Fruit fly (Drosophila melanogaster) whole organism, embryonic: ENCODE measurements around the gene Crg-1.

Source experiments
- CG10366 ChIP-seq: fragments of 200-800 bp; sonication (Bioruptor generic); IDR thresholded peaks from 2 replicates; pipeline ENCODE4 v1.3.6; 2022; ENCODE audit warnings: missing biosample characterization, missing genetic modification characterization
- CG12236 ChIP-seq: fragments of 200-800 bp; sonication (Bioruptor generic); optimal IDR thresholded peaks from 2 replicates; lab custom pipeline; 2016; ENCODE audit warnings: missing biosample characterization, missing genetic modification characterization
- CG12659 ChIP-seq: fragments of 200-800 bp; sonication (Bioruptor generic); optimal IDR thresholded peaks from 3 replicates; lab custom pipeline; 2017; ENCODE audit warnings: mild to moderate bottlenecking, missing biosample characterization, missing genetic modification reagents, missing genetic modification characterization
- CG13894 ChIP-seq: fragments of 200-800 bp; sonication (Bioruptor generic); optimal IDR thresholded peaks from 3 replicates; lab custom pipeline; 2018; ENCODE audit warnings: missing biosample characterization, mild to moderate bottlenecking, missing genetic modification characterization, moderate library complexity
- CG14050 ChIP-seq: fragments of 200-800 bp; sonication (Bioruptor generic); IDR thresholded peaks from 3 replicates; pipeline ENCODE4 v1.3.6; 2022; ENCODE audit warnings: missing biosample characterization, missing genetic modification characterization
- CG14441 ChIP-seq: fragments of 200-800 bp; sonication (Bioruptor generic); IDR thresholded peaks from 2 replicates; pipeline ENCODE4 v1.3.6; 2022; ENCODE audit warnings: missing biosample characterization, missing genetic modification characterization
- CG15011 ChIP-seq: fragments of 200-800 bp; sonication (Bioruptor generic); optimal IDR thresholded peaks from 3 replicates; lab custom pipeline; 2018; ENCODE audit warnings: missing biosample characterization, mild to moderate bottlenecking, missing genetic modification characterization
- CG15514 ChIP-seq: fragments of 200-800 bp; sonication (Bioruptor generic); optimal IDR thresholded peaks from 3 replicates; lab custom pipeline; 2017; ENCODE audit warnings: missing biosample characterization, missing genetic modification characterization, mild to moderate bottlenecking, moderate library complexity, missing genetic modification reagents
- CG18262 ChIP-seq: fragments of 200-800 bp; optimal IDR thresholded peaks from 3 replicates; lab custom pipeline; 2019; ENCODE audit warnings: missing biosample characterization, mild to moderate bottlenecking, missing genetic modification characterization, moderate library complexity
- CG1832 ChIP-seq: fragments of 200-800 bp; sonication (Bioruptor generic); optimal IDR thresholded peaks from 2 replicates; lab custom pipeline; 2017; ENCODE audit warnings: missing biosample characterization, mild to moderate bottlenecking, missing genetic modification characterization, inconsistent platforms
- CG2202 ChIP-seq: fragments of 200-800 bp; sonication (Bioruptor generic); optimal IDR thresholded peaks from 2 replicates; lab custom pipeline; 2018; ENCODE audit warnings: missing biosample characterization, mild to moderate bottlenecking, missing genetic modification characterization
- CG6683 ChIP-seq: fragments of 200-800 bp; sonication (Bioruptor generic); optimal IDR thresholded peaks from 2 replicates; lab custom pipeline; 2017; ENCODE audit warnings: missing biosample characterization, mild to moderate bottlenecking, missing genetic modification characterization, missing genetic modification reagents
- CG6813 ChIP-seq: fragments of 200-800 bp; sonication (Bioruptor generic); optimal IDR thresholded peaks from 2 replicates; lab custom pipeline; 2017; ENCODE audit warnings: missing biosample characterization, missing genetic modification characterization, mild to moderate bottlenecking, moderate library complexity, missing genetic modification reagents
- CG8359 ChIP-seq: fragments of 200-800 bp; sonication (Bioruptor generic); optimal IDR thresholded peaks from 2 replicates; lab custom pipeline; 2017; ENCODE audit warnings: missing biosample characterization, mild to moderate bottlenecking, missing genetic modification characterization, borderline replicate concordance
- CTCF ChIP-seq: fragments of 200-800 bp; sonication (Bioruptor generic); optimal IDR thresholded peaks from 2 replicates; lab custom pipeline; 2017; ENCODE audit warnings: missing biosample characterization, mild to moderate bottlenecking, missing genetic modification characterization, moderate library complexity
- D19B ChIP-seq: fragments of 200-800 bp; sonication (Bioruptor generic); optimal IDR thresholded peaks from 2 replicates; lab custom pipeline; 2017; ENCODE audit warnings: missing biosample characterization, mild to moderate bottlenecking, missing genetic modification characterization
- Drgx ChIP-seq: fragments of 200-800 bp; sonication (Bioruptor generic); IDR thresholded peaks from 2 replicates; pipeline ENCODE4 v1.3.6; 2022; ENCODE audit warnings: missing biosample characterization, missing genetic modification characterization
- E2f1 ChIP-seq: fragments of 200-800 bp; sonication (Bioruptor generic); IDR thresholded peaks from 2 replicates; pipeline ENCODE4 v1.3.6; 2022; ENCODE audit warnings: missing biosample characterization, missing genetic modification characterization
- Fer1 ChIP-seq: fragments of 200-800 bp; sonication (Bioruptor generic); optimal IDR thresholded peaks from 2 replicates; lab custom pipeline; 2017; ENCODE audit warnings: missing biosample characterization, mild to moderate bottlenecking, missing genetic modification characterization
- Fer3 ChIP-seq: fragments of 200-800 bp; sonication (Bioruptor generic); optimal IDR thresholded peaks from 2 replicates; lab custom pipeline; 2018; ENCODE audit warnings: missing biosample characterization, mild to moderate bottlenecking, missing genetic modification characterization, moderate library complexity
- H15 ChIP-seq: fragments of 200-800 bp; sonication (Bioruptor generic); IDR thresholded peaks from 3 replicates; pipeline ENCODE4 v1.3.6; 2022; ENCODE audit warnings: missing biosample characterization, missing genetic modification characterization
- Hand ChIP-seq: fragments of 200-800 bp; sonication (Bioruptor generic); optimal IDR thresholded peaks from 2 replicates; lab custom pipeline; 2017; ENCODE audit warnings: mild to moderate bottlenecking, missing biosample characterization, missing genetic modification reagents, missing genetic modification characterization
- Kr ChIP-seq: fragments of 200-800 bp; sonication (Bioruptor generic); optimal IDR thresholded peaks from 2 replicates; lab custom pipeline; 2017; ENCODE audit warnings: missing biosample characterization, mild to moderate bottlenecking, missing genetic modification characterization
- NFAT ChIP-seq: fragments of 200-800 bp; sonication (Bioruptor generic); IDR thresholded peaks from 2 replicates; pipeline ENCODE4 v1.3.6; 2022; ENCODE audit warnings: missing biosample characterization, missing genetic modification characterization
- Spps ChIP-seq: fragments of 200-800 bp; sonication (Bioruptor generic); optimal IDR thresholded peaks from 2 replicates; lab custom pipeline; 2018; ENCODE audit warnings: missing biosample characterization, mild to moderate bottlenecking, missing genetic modification characterization
- Sry-δ ChIP-seq: fragments of 200-800 bp; sonication (Bioruptor generic); optimal IDR thresholded peaks from 2 replicates; lab custom pipeline; 2016; ENCODE audit warnings: missing biosample characterization, missing genetic modification characterization
- Xrp1 ChIP-seq: fragments of 200-800 bp; sonication (Bioruptor generic); IDR thresholded peaks from 2 replicates; pipeline ENCODE4 v1.3.6; 2022; ENCODE audit warnings: missing biosample characterization, missing genetic modification characterization
- ap ChIP-seq: fragments of 200-800 bp; sonication (Bioruptor generic); IDR thresholded peaks from 2 replicates; pipeline ENCODE4 v1.3.6; 2022; ENCODE audit warnings: missing biosample characterization, missing genetic modification characterization
- bcd ChIP-seq: fragments of 200-800 bp; sonication (Bioruptor generic); optimal IDR thresholded peaks from 2 replicates; lab custom pipeline; 2017; ENCODE audit warnings: missing biosample characterization, mild to moderate bottlenecking, missing genetic modification characterization
- chinmo ChIP-seq: fragments of 200-800 bp; sonication (Bioruptor generic); IDR thresholded peaks from 4 replicates; pipeline ENCODE4 v1.3.6; 2022; ENCODE audit warnings: missing biosample characterization, missing genetic modification characterization; ENCODE audit not compliant: partially characterized antibody
- chm ChIP-seq: fragments of 200-800 bp; sonication (Bioruptor generic); IDR thresholded peaks from 2 replicates; pipeline ENCODE4 v1.3.6; 2022; ENCODE audit warnings: missing biosample characterization, missing genetic modification characterization
- dmrt11E ChIP-seq: fragments of 200-800 bp; sonication (Bioruptor generic); optimal IDR thresholded peaks from 3 replicates; lab custom pipeline; 2018; ENCODE audit warnings: missing biosample characterization, mild to moderate bottlenecking, missing genetic modification characterization, moderate library complexity
- fd96Cb ChIP-seq: fragments of 200-800 bp; sonication (Bioruptor generic); optimal IDR thresholded peaks from 2 replicates; lab custom pipeline; 2018; ENCODE audit warnings: missing biosample characterization, mild to moderate bottlenecking, missing genetic modification characterization, moderate library complexity
- fu2 ChIP-seq: fragments of 200-800 bp; sonication (Bioruptor generic); optimal IDR thresholded peaks from 2 replicates; lab custom pipeline; 2016; ENCODE audit warnings: missing biosample characterization, missing genetic modification characterization
- gcm2 ChIP-seq: fragments of 200-800 bp; sonication (Bioruptor generic); optimal IDR thresholded peaks from 2 replicates; lab custom pipeline; 2016; ENCODE audit warnings: missing biosample characterization, missing genetic modification characterization
- gsb ChIP-seq: fragments of 200-800 bp; sonication (Bioruptor generic); IDR thresholded peaks from 2 replicates; pipeline ENCODE4 v1.3.6; 2022; ENCODE audit warnings: missing biosample characterization, missing genetic modification characterization
- mirr ChIP-seq: fragments of 200-800 bp; sonication (Bioruptor generic); optimal IDR thresholded peaks from 3 replicates; lab custom pipeline; 2018; ENCODE audit warnings: missing biosample characterization, mild to moderate bottlenecking, missing genetic modification characterization
- otp ChIP-seq: fragments of 200-800 bp; sonication (Bioruptor generic); IDR thresholded peaks from 3 replicates; pipeline ENCODE4, ENCODE4 v1.3.6; 2022; ENCODE audit warnings: missing biosample characterization, missing genetic modification characterization
- ranshi ChIP-seq: fragments of 200-800 bp; sonication (Bioruptor generic); IDR thresholded peaks from 2 replicates; pipeline ENCODE4 v1.3.6; 2022; ENCODE audit warnings: missing biosample characterization, missing genetic modification characterization
- salm ChIP-seq: fragments of 200-800 bp; sonication (Bioruptor generic); optimal IDR thresholded peaks from 2 replicates; lab custom pipeline; 2018; ENCODE audit warnings: missing biosample characterization, mild to moderate bottlenecking, missing genetic modification characterization
- schlank ChIP-seq: fragments of 200-800 bp; sonication (Bioruptor generic); optimal IDR thresholded peaks from 2 replicates; lab custom pipeline; 2018; ENCODE audit warnings: missing biosample characterization, mild to moderate bottlenecking, missing genetic modification characterization
- seq ChIP-seq: fragments of 200-800 bp; sonication (Bioruptor generic); IDR thresholded peaks from 2 replicates; pipeline ENCODE4 v1.3.6; 2022; ENCODE audit warnings: missing biosample characterization, missing genetic modification characterization
- sob ChIP-seq: fragments of 200-800 bp; sonication (Bioruptor generic); IDR thresholded peaks from 2 replicates; pipeline ENCODE4 v1.3.6; 2022; ENCODE audit warnings: missing biosample characterization, missing genetic modification characterization
- stc ChIP-seq: fragments of 200-800 bp; sonication (Bioruptor generic); IDR thresholded peaks from 2 replicates; pipeline ENCODE4 v1.3.6; 2022; ENCODE audit warnings: missing biosample characterization, missing genetic modification characterization
- sug ChIP-seq: fragments of 200-800 bp; optimal IDR thresholded peaks from 2 replicates; lab custom pipeline; 2019; ENCODE audit warnings: missing biosample characterization, mild to moderate bottlenecking, missing genetic modification characterization, moderate library complexity
- trh ChIP-seq: fragments of 200-800 bp; sonication (Bioruptor generic); optimal IDR thresholded peaks from 2 replicates; lab custom pipeline; 2016; ENCODE audit warnings: missing biosample characterization, missing genetic modification characterization
- unc-4 ChIP-seq: fragments of 200-800 bp; sonication (Bioruptor generic); IDR thresholded peaks from 2 replicates; pipeline ENCODE4 v1.3.6; 2022; ENCODE audit warnings: missing biosample characterization, missing genetic modification characterization; ENCODE audit not compliant: partially characterized antibody
- zen ChIP-seq: fragments of 200-800 bp; sonication (Bioruptor generic); optimal IDR thresholded peaks from 3 replicates; lab custom pipeline; 2018; ENCODE audit warnings: missing biosample characterization, mild to moderate bottlenecking, missing genetic modification characterization, moderate library complexity

Crg-1 gene

dm6 chrX:3772811-3773740 is 19.9 kb upstream of the Crg-1 start (continued):
- TF ChIP-seq fu2 (GFP tag; lab: Kevin White, UChicago) (no peak), Sry-δ (peak; percentile 3), mirr (GFP tag; lab: Kevin White, UChicago) (no peak), Fer1 (GFP tag; lab: Kevin White, UChicago) (peak; percentile 87), ranshi (no peak; the same call in 1 of the 2 replicates), stc (GFP tag; lab: Robert Waterston, UW) (peak; percentile 61), salm (tag; lab: Kevin White, UChicago) (peak; percentile 51), H15 (GFP tag; lab: Robert Waterston, UW) (0 out of 3 replicates have a peak, but pooled peaks have one; percentile 40), D19B (GFP tag; lab: Kevin White, UChicago) (peak; percentile 63), chm (GFP tag; lab: Robert Waterston, UW) (0 out of 2 replicates have a peak, but pooled peaks have one; percentile 47), CG2202 (tag; lab: Kevin White, UChicago) (peak; percentile 38), Fer3 (peak; percentile 82), CG1832 (GFP tag; lab: Kevin White, UChicago) (no peak), CG14441 (GFP tag; lab: Robert Waterston, UW) (peak; percentile 36; the same call in 1 of the 2 replicates), trh (GFP tag; lab: Kevin White, UChicago) (no peak), CG6813 (GFP tag; lab: Kevin White, UChicago) (peak; percentile 75), CG12659 (GFP tag; lab: Kevin White, UChicago) (peak; percentile 79), CG13894 (tag; lab: Kevin White, UChicago) (peak; percentile 78), CG15011 (peak; percentile 67), chinmo (GFP tag; lab: Robert Waterston, UW) (peak; percentile 86; the same call in 3 of the 4 replicates), CG12236 (no peak), CG10366 (GFP tag; lab: Robert Waterston, UW) (peak; percentile 49), Kr (GFP tag; lab: Kevin White, UChicago) (no peak), CG18262 (tag; lab: Kevin White, UChicago) (peak; percentile 82), sug (tag; lab: Kevin White, UChicago) (peak; percentile 80), E2f1 (GFP tag; lab: Robert Waterston, UW) (peak; percentile 48; the same call in 1 of the 2 replicates), NFAT (GFP tag; lab: Robert Waterston, UW) (peak; percentile 57), CG15514 (peak; percentile 72), Hand (GFP tag; lab: Kevin White, UChicago) (peak; percentile 79), sob (GFP tag; lab: Robert Waterston, UW) (peak; percentile 68), otp (GFP tag; lab: Robert Waterston, UW) (peak; percentile 35; the same call in 1 of the 3 replicates), seq (GFP tag; lab: Robert Waterston, UW) (peak; percentile 71), CG14050 (GFP tag; lab: Robert Waterston, UW) (peak; percentile 34; the same call in 1 of the 3 replicates), CTCF (GFP tag; lab: Kevin White, UChicago) (no peak), Spps (tag; lab: Kevin White, UChicago) (peak; percentile 26), fd96Cb (tag; lab: Kevin White, UChicago) (peak; percentile 62), Xrp1 (peak; percentile 80), gcm2 (GFP tag; lab: Kevin White, UChicago) (no peak), zen (tag; lab: Kevin White, UChicago) (peak; percentile 69), schlank (tag; lab: Kevin White, UChicago) (peak; percentile 65), unc-4 (GFP tag; lab: Robert Waterston, UW) (no peak), dmrt11E (tag; lab: Kevin White, UChicago) (peak; percentile 61), Drgx (GFP tag; lab: Robert Waterston, UW) (peak; percentile 67; the same call in 1 of the 2 replicates), bcd (GFP tag; lab: Kevin White, UChicago) (peak; percentile 71), ap (peak; percentile 41; the same call in 1 of the 2 replicates), gsb (peak; percentile 21; the same call in 1 of the 2 replicates), CG6683 (GFP tag; lab: Kevin White, UChicago) (peak; percentile 74), CG8359 (GFP tag; lab: Kevin White, UChicago) (no peak)
